Worm (Caenorhabditis elegans): ENCODE measurements around the gene str-45.

- TF ChIP-seq him-1 (tag; optimal IDR thresholded peaks at IDR 0.05) (no peak), dao-5 (tag; optimal IDR thresholded peaks at IDR 0.05) (no peak)
Measured at ce11 chrV:15127955-15128354, 30.8 kb upstream of the str-45 start, which contains the start of gene srr-7.
